Worm (Caenorhabditis elegans): ENCODE data around the gene ZK813.5.

ZK813.5 gene

DNA sequence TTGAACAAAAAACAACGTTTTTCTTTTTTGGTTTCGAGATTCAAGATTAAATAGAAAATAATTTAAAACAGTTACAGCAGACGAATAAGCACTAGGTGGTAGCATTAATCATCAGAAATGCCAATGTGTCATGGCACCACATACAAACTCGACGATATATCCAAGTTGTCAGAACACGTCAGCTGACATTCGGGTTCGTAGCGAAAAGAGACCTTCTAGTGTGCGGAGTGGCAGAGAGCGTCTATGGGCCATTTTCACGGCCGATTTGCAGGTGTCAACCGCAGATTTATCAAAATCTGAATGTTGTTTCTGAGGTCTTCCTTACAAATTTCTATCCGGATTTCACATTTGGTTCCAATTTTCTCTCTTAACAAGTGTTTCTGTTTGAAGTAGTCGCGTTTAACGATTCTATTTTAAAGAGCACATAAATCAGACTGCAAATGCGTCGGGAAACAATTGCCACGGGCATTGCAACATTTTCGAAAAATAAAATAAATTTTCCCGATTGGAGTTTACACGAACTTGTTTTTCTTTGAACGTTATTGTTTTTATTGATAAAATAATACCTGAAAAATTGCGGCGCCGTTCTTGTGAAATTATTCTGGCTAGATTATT lies 37.2 kb upstream of the ZK813.5 start:
- no peak for TF ChIP-seq unc-86 (tag; optimal IDR thresholded peaks at IDR 0.05)
- TF ChIP-seq pag-3 (tag; optimal IDR thresholded peaks at IDR 0.05; ENCODE audit: borderline replicate concordance, insufficient read depth) = peak; percentile 83
- TF ChIP-seq rnt-1 (tag; optimal IDR thresholded peaks at IDR 0.05) = peak; percentile 11
- no peak for TF ChIP-seq mab-9 (GFP tag; IDR thresholded peaks at IDR 0.05)
- TF ChIP-seq dsc-1 (tag; optimal IDR thresholded peaks at IDR 0.05) = peak; percentile 82
- TF ChIP-seq fkh-4 (tag; optimal IDR thresholded peaks at IDR 0.05; ENCODE audit: borderline replicate concordance) = peak; percentile 22

ce11 chrX:3479950-3480349 lies 28.9 kb upstream of the ZK813.5 start, which contains the start of gene wrt-6:
Gene wrt-6 (plus strand): TSS chrX:3480250.
- TF ChIP-seq unc-30 (tag; optimal IDR thresholded peaks at IDR 0.05) = no peak
- no peak for TF ChIP-seq sup-37 (GFP tag; optimal IDR thresholded peaks at IDR 0.05)
- no peak for TF ChIP-seq pax-3 (tag; optimal IDR thresholded peaks at IDR 0.05)
- TF ChIP-seq swsn-7 (tag; optimal IDR thresholded peaks at IDR 0.05) = no peak
- TF ChIP-seq ces-1 (GFP tag; optimal IDR thresholded peaks at IDR 0.05) = no peak
- TF ChIP-seq unc-98 (GFP tag; IDR thresholded peaks at IDR 0.05) = no peak
- TF ChIP-seq blmp-1 (tag; optimal IDR thresholded peaks at IDR 0.05) = no peak
- no peak for TF ChIP-seq unc-62 (GFP tag; optimal IDR thresholded peaks at IDR 0.05)
- no peak for TF ChIP-seq F16B12.6 (tag; optimal IDR thresholded peaks at IDR 0.05)
- no peak for TF ChIP-seq jun-1 (tag; optimal IDR thresholded peaks at IDR 0.05)
- no peak for TF ChIP-seq nhr-11 (tag; optimal IDR thresholded peaks at IDR 0.05)
- TF ChIP-seq nhr-84 (tag; optimal IDR thresholded peaks at IDR 0.05) = no peak
- TF ChIP-seq lin-15B (tag; optimal IDR thresholded peaks at IDR 0.05) = no peak
- TF ChIP-seq vab-15 (tag; optimal IDR thresholded peaks at IDR 0.05) = no peak
- no peak for TF ChIP-seq nhr-237 (tag; optimal IDR thresholded peaks at IDR 0.05)
- TF ChIP-seq skn-1 (tag; optimal IDR thresholded peaks at IDR 0.05) = no peak

- no peak for TF ChIP-seq fkh-8 (tag; optimal IDR thresholded peaks at IDR 0.05)
- no peak for TF ChIP-seq skn-1 (tag; optimal IDR thresholded peaks at IDR 0.05)
- no peak for TF ChIP-seq xbp-1 (tag; optimal IDR thresholded peaks at IDR 0.05)
- TF ChIP-seq nhr-237 (tag; optimal IDR thresholded peaks at IDR 0.05) = no peak
- no peak for TF ChIP-seq nhr-76 (tag; optimal IDR thresholded peaks at IDR 0.05)
- TF ChIP-seq lin-13 (GFP tag; optimal IDR thresholded peaks at IDR 0.05) = no peak
- no peak for TF ChIP-seq lin-39 (tag; optimal IDR thresholded peaks at IDR 0.05)
- TF ChIP-seq egl-27 (tag; optimal IDR thresholded peaks at IDR 0.05) = no peak
- no peak for TF ChIP-seq lin-35 (GFP tag; optimal IDR thresholded peaks at IDR 0.05)
- TF ChIP-seq mdl-1 (tag; optimal IDR thresholded peaks at IDR 0.05) = no peak
- no peak for TF ChIP-seq aly-2 (tag; optimal IDR thresholded peaks at IDR 0.05)
- no peak for TF ChIP-seq lsy-2 (tag; optimal IDR thresholded peaks at IDR 0.05)
- TF ChIP-seq tbx-2 (tag; optimal IDR thresholded peaks at IDR 0.05) = no peak
- TF ChIP-seq nhr-84 (tag; optimal IDR thresholded peaks at IDR 0.05) = no peak
Observed at ce11 chrX:3473793-3474192, 22.8 kb upstream of the ZK813.5 start.

- TF ChIP-seq swsn-7 (tag; optimal IDR thresholded peaks at IDR 0.05) = no peak
- no peak for TF ChIP-seq C16A3.4 (tag; optimal IDR thresholded peaks at IDR 0.05)
- TF ChIP-seq ets-5 (GFP tag; IDR thresholded peaks at IDR 0.05) = no peak
- TF ChIP-seq egl-13 (tag; optimal IDR thresholded peaks at IDR 0.05) = no peak
- no peak for TF ChIP-seq fos-1 (tag; optimal IDR thresholded peaks at IDR 0.05)
- TF ChIP-seq ces-1 (GFP tag; optimal IDR thresholded peaks at IDR 0.05) = no peak
- TF ChIP-seq dsc-1 (tag; optimal IDR thresholded peaks at IDR 0.05) = no peak
- TF ChIP-seq isw-1 (GFP tag; IDR thresholded peaks at IDR 0.05) = no peak
- no peak for TF ChIP-seq unc-30 (tag; optimal IDR thresholded peaks at IDR 0.05)
- TF ChIP-seq lin-39 (tag; optimal IDR thresholded peaks at IDR 0.05) = no peak
- TF ChIP-seq xbp-1 (tag; optimal IDR thresholded peaks at IDR 0.05) = no peak
- TF ChIP-seq nhr-20 (tag; optimal IDR thresholded peaks at IDR 0.05) = no peak
- TF ChIP-seq ceh-82 (tag; optimal IDR thresholded peaks at IDR 0.05) = no peak
- no peak for TF ChIP-seq lir-3 (tag; optimal IDR thresholded peaks at IDR 0.05; ENCODE audit: poor library complexity)
- peak; percentile 24 for TF ChIP-seq snu-23 (GFP tag; optimal IDR thresholded peaks at IDR 0.05)
- TF ChIP-seq snpc-4 (tag; optimal IDR thresholded peaks at IDR 0.05) = no peak
- no peak for TF ChIP-seq efl-1 (optimal IDR thresholded peaks at IDR 0.05)
- TF ChIP-seq efl-1 (GFP tag; optimal IDR thresholded peaks at IDR 0.05 in 1 of 2) = peak in 1 of 2 experiments; percentile 30
- TF ChIP-seq zip-4 (GFP tag; optimal IDR thresholded peaks at IDR 0.05) = no peak
- TF ChIP-seq nhr-84 (tag; optimal IDR thresholded peaks at IDR 0.05) = no peak
- TF ChIP-seq Y116A8C.19 (tag; optimal IDR thresholded peaks at IDR 0.05; ENCODE audit: borderline replicate concordance) = no peak
- TF ChIP-seq lin-35 (GFP tag; optimal IDR thresholded peaks at IDR 0.05) = peak in 1 of 2 experiments; percentile 18
- TF ChIP-seq blmp-1 (tag; optimal IDR thresholded peaks at IDR 0.05) = peak; percentile 4
- no peak for TF ChIP-seq sox-4 (tag; optimal IDR thresholded peaks at IDR 0.05)
Observed at ce11 chrX:3472226-3472625, 21.2 kb upstream of the ZK813.5 start.
